Fruit fly (Drosophila melanogaster) whole organism, prepupa: ENCODE measurements around the gene Spc25.

Experiments
- CG6808 ChIP-seq: fragments of 200-800 bp; sonication (Bioruptor generic); optimal IDR thresholded peaks from 3 replicates; lab custom pipeline; 2017; ENCODE audit warnings: missing biosample characterization, missing genetic modification characterization, mild to moderate bottlenecking, moderate library complexity, missing genetic modification reagents
- CG6854 ChIP-seq: fragments of 200-800 bp; sonication (Bioruptor generic); optimal IDR thresholded peaks from 2 replicates; lab custom pipeline; 2017; ENCODE audit warnings: missing biosample characterization, mild to moderate bottlenecking, missing genetic modification characterization
- Hr38 ChIP-seq: sonication (Bioruptor generic); optimal IDR thresholded peaks from 2 replicates; lab custom pipeline; 2016; ENCODE audit warnings: missing biosample characterization, missing genetic modification characterization
- Lpt ChIP-seq: fragments of 200-800 bp; sonication (Bioruptor generic); optimal IDR thresholded peaks from 3 replicates; lab custom pipeline; 2016; ENCODE audit warnings: missing biosample characterization, missing genetic modification characterization
- fd59A ChIP-seq: fragments of 200-800 bp; sonication (Bioruptor generic); optimal IDR thresholded peaks from 2 replicates; lab custom pipeline; 2017; ENCODE audit warnings: missing biosample characterization, mild to moderate bottlenecking, missing genetic modification characterization, missing genetic modification reagents
- net ChIP-seq: fragments of 200-800 bp; sonication (Bioruptor generic); optimal IDR thresholded peaks from 3 replicates; lab custom pipeline; 2016; ENCODE audit warnings: missing biosample characterization, missing genetic modification characterization

DNA sequence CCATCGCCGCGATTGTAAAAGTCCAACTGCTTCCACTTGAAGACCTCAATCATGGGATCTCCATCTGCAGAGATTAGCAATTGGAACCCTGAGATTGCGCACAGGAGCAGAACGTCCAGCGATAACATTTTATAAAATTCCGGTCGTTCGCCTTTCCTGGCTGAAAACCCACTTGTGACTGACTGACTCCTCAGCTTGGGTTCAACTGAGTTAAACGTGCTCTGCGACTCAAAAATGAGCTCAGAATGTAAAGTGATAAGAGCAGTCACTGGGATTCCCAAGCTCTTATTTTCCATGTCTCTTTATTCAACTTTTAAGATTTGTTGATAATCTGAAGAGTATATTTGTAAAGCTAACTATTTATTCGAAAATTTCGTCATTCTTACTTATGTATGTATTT is 31.5 kb downstream of the Spc25 start, which contains the start of gene yellow-f:
- TF ChIP-seq CG6808 (GFP tag; lab: Kevin White, UChicago) (no peak), net (GFP tag; lab: Kevin White, UChicago) (no peak), CG6854 (GFP tag; lab: Kevin White, UChicago) (no peak), Hr38 (GFP tag; lab: Kevin White, UChicago) (no peak), Lpt (GFP tag; lab: Kevin White, UChicago) (no peak), fd59A (no peak)
